Fruit fly (Drosophila melanogaster) whole organism, pupa: ENCODE results near the gene CG13041.

Experiments
- CG15710 ChIP-seq: fragments of 200-800 bp; sonication (Bioruptor generic); optimal IDR thresholded peaks from 2 replicates; lab custom pipeline; 2018; ENCODE audit warnings: missing biosample characterization, mild to moderate bottlenecking, missing genetic modification characterization, moderate library complexity
- CG17806 ChIP-seq: fragments of 200-800 bp; sonication (Bioruptor generic); optimal IDR thresholded peaks from 2 replicates; lab custom pipeline; 2018; ENCODE audit warnings: missing biosample characterization, mild to moderate bottlenecking, missing genetic modification characterization, moderate library complexity
- EcR ChIP-seq: fragments of 200-800 bp; sonication (Bioruptor generic); optimal IDR thresholded peaks from 3 replicates; lab custom pipeline; 2019; ENCODE audit warnings: missing biosample characterization, missing genetic modification characterization, mild to moderate bottlenecking, moderate library complexity, missing genetic modification reagents
- Pif1A ChIP-seq: fragments of 200-800 bp; sonication (Bioruptor generic); optimal IDR thresholded peaks from 3 replicates; lab custom pipeline; 2016; ENCODE audit warnings: missing biosample characterization, missing genetic modification characterization
- gl ChIP-seq: fragments of 200-800 bp; sonication (Bioruptor generic); optimal IDR thresholded peaks from 2 replicates; lab custom pipeline; 2018; ENCODE audit warnings: missing biosample characterization, mild to moderate bottlenecking, missing genetic modification characterization

- no peak for TF ChIP-seq gl (tag; lab: Kevin White, UChicago)
- TF ChIP-seq CG15710 (tag; lab: Kevin White, UChicago), result peak; percentile 16
- no peak for TF ChIP-seq EcR (GFP tag; lab: Kevin White, UChicago)
- no peak for TF ChIP-seq CG17806 (tag; lab: Kevin White, UChicago)
- TF ChIP-seq Pif1A, result no peak
Observed at dm6 chr3L:16357860-16358259, 38.5 kb upstream of the CG13041 start.
